Worm (Caenorhabditis elegans) whole organism, young adult: ENCODE results near the gene cyp-37A1.
"Not testable (repeated sequence)": the region's sequence is repeated elsewhere in the genome, so short reads cannot be mapped to it uniquely, and the experiment has no call there.

Source experiments
- B0019.2 ChIP-seq: fragments of 200-800 bp; sonication (Bioruptor generic); conservative IDR thresholded peaks from 2 replicates; pipeline ENCODE4 v1.3.6; 2022; ENCODE audit warnings: missing genetic modification reagents, missing genetic modification characterization, missing compliant biosample characterization
- B0261.1 ChIP-seq: sonication (generic microtip); optimal IDR thresholded peaks from 2 replicates; lab custom pipeline; 2016; ENCODE audit warnings: mild to moderate bottlenecking, missing genetic modification characterization, moderate library complexity, missing compliant biosample characterization
- F33H1.4 ChIP-seq: fragments of 200-800 bp; sonication (Bioruptor generic); IDR thresholded peaks from 2 replicates; pipeline ENCODE4 v1.3.6; 2022; ENCODE audit warnings: missing genetic modification reagents, missing genetic modification characterization, missing compliant biosample characterization
- F37B4.10 ChIP-seq: fragments of 200-800 bp; sonication (Bioruptor generic); IDR thresholded peaks from 2 replicates; pipeline ENCODE4 v1.3.6; 2022; ENCODE audit warnings: missing genetic modification characterization, missing compliant biosample characterization
- F57C9.4 ChIP-seq: sonication (generic microtip); optimal IDR thresholded peaks from 2 replicates; lab custom pipeline; 2017; ENCODE audit warnings: mild to moderate bottlenecking, missing genetic modification characterization, missing compliant biosample characterization
- Y53F4B.3 ChIP-seq: fragments of 200-800 bp; sonication (Bioruptor generic); IDR thresholded peaks from 2 replicates; pipeline ENCODE4 v1.3.6; 2022; ENCODE audit warnings: missing genetic modification reagents, missing genetic modification characterization, missing compliant biosample characterization
- Y53G8AR.9 ChIP-seq: fragments of 200-800 bp; sonication (Bioruptor generic); conservative IDR thresholded peaks from 2 replicates; pipeline ENCODE4 v1.3.6; 2022; ENCODE audit warnings: missing genetic modification reagents, missing genetic modification characterization, missing compliant biosample characterization
- ZK185.1 ChIP-seq: sonication (generic microtip); optimal IDR thresholded peaks from 2 replicates; lab custom pipeline; 2016; ENCODE audit warnings: mild to moderate bottlenecking, missing genetic modification characterization, missing compliant biosample characterization; ENCODE audit not compliant: poor library complexity, severe bottlenecking
- aptf-2 ChIP-seq: fragments of 200-800 bp; sonication (Bioruptor generic); conservative IDR thresholded peaks from 2 replicates; pipeline ENCODE4 v1.3.6; 2022; ENCODE audit warnings: missing genetic modification reagents, missing genetic modification characterization, missing compliant biosample characterization
- attf-3 ChIP-seq: fragments of 200-800 bp; sonication (Bioruptor generic); conservative IDR thresholded peaks from 2 replicates; pipeline ENCODE4 v1.3.6; 2022; ENCODE audit warnings: missing genetic modification reagents, missing genetic modification characterization, missing compliant biosample characterization
- attf-6 ChIP-seq: fragments of 200-800 bp; sonication (Bioruptor generic); IDR thresholded peaks from 2 replicates; pipeline ENCODE4 v1.3.6; 2022; ENCODE audit warnings: missing genetic modification reagents, missing genetic modification characterization, missing compliant biosample characterization
- bed-1 ChIP-seq: fragments of 200-800 bp; sonication (Bioruptor generic); IDR thresholded peaks from 2 replicates; pipeline ENCODE4 v1.3.6; 2022; ENCODE audit warnings: missing genetic modification reagents, missing genetic modification characterization, missing compliant biosample characterization
- cebp-2 ChIP-seq: fragments of 200-800 bp; sonication (Bioruptor generic); IDR thresholded peaks from 2 replicates; pipeline ENCODE4 v1.3.6; 2022; ENCODE audit warnings: missing genetic modification characterization, missing compliant biosample characterization
- ceh-40 ChIP-seq: fragments of 200-800 bp; sonication (Bioruptor generic); IDR thresholded peaks from 2 replicates; pipeline ENCODE4 v1.3.6; 2022; ENCODE audit warnings: missing genetic modification characterization, missing compliant biosample characterization
- ceh-91 ChIP-seq: fragments of 200-800 bp; sonication (Bioruptor generic); IDR thresholded peaks from 2 replicates; pipeline ENCODE4 v1.3.6; 2022; ENCODE audit warnings: missing genetic modification reagents, missing genetic modification characterization, missing compliant biosample characterization
- egrh-3 ChIP-seq: fragments of 200-800 bp; sonication (Bioruptor generic); IDR thresholded peaks from 2 replicates; pipeline ENCODE4 v1.3.6; 2022; ENCODE audit warnings: missing genetic modification reagents, missing genetic modification characterization, missing compliant biosample characterization
- ets-4 ChIP-seq: fragments of 200-800 bp; sonication (Bioruptor generic); optimal IDR thresholded peaks from 2 replicates; lab custom pipeline; 2018; ENCODE audit warnings: mild to moderate bottlenecking, missing genetic modification characterization, missing compliant biosample characterization
- fkh-3 ChIP-seq: sonication (generic microtip); optimal IDR thresholded peaks from 2 replicates; lab custom pipeline; 2016; ENCODE audit warnings: mild to moderate bottlenecking, missing genetic modification characterization, missing compliant biosample characterization
- gei-17 ChIP-seq: fragments of 200-800 bp; sonication (Bioruptor generic); optimal IDR thresholded peaks from 2 replicates; lab custom pipeline; 2018; ENCODE audit warnings: mild to moderate bottlenecking, missing genetic modification characterization, missing compliant biosample characterization
- hmg-20 ChIP-seq: fragments of 200-800 bp; sonication (Bioruptor generic); IDR thresholded peaks from 2 replicates; pipeline ENCODE4 v1.3.6; 2022; ENCODE audit warnings: missing genetic modification reagents, missing genetic modification characterization, missing compliant biosample characterization
- hsf-1 ChIP-seq: fragments of 200-800 bp; sonication (Bioruptor generic); IDR thresholded peaks from 2 replicates; pipeline ENCODE4 v1.3.6; 2022; ENCODE audit warnings: missing genetic modification reagents, missing genetic modification characterization, missing compliant biosample characterization
- lag-1 ChIP-seq: fragments of 200-800 bp; sonication (Bioruptor generic); IDR thresholded peaks from 2 replicates; pipeline ENCODE4 v1.3.6; 2022; ENCODE audit warnings: missing genetic modification reagents, missing genetic modification characterization, missing compliant biosample characterization
- let-607 ChIP-seq, 2 experiments: fragments of 200-800 bp in 1 of 2; sonication (Bioruptor generic) in 1 of 2; sonication (generic microtip) in 1 of 2; optimal IDR thresholded peaks; 2 replicates each; lab custom pipeline; 2016 to 2018; ENCODE audit warnings: mild to moderate bottlenecking in 2 of 2, missing compliant biosample characterization in 2 of 2, missing genetic modification characterization in 2 of 2, moderate library complexity in 2 of 2, missing genotype in 1 of 2
- lin-54 ChIP-seq: fragments of 200-800 bp; sonication (Bioruptor generic); optimal IDR thresholded peaks from 2 replicates; lab custom pipeline; 2018; ENCODE audit warnings: mild to moderate bottlenecking, missing genetic modification characterization, missing compliant biosample characterization
- nhr-120 ChIP-seq: fragments of 200-800 bp; sonication (Bioruptor generic); IDR thresholded peaks from 2 replicates; pipeline ENCODE4 v1.3.6; 2022; ENCODE audit warnings: missing genetic modification characterization, missing compliant biosample characterization
- nhr-27 ChIP-seq: fragments of 200-800 bp; sonication (Bioruptor generic); optimal IDR thresholded peaks from 2 replicates; lab custom pipeline; 2018; ENCODE audit warnings: mild to moderate bottlenecking, missing genetic modification characterization, moderate library complexity, missing compliant biosample characterization
- rpc-1 ChIP-seq, 2 experiments: fragments of 150-350 bp in 1 of 2; sonication (generic microtip) in 1 of 2; optimal IDR thresholded peaks; 2 replicates each; lab custom pipeline; 2014 to 2018; ENCODE audit warnings: missing biosample characterization in 1 of 2, missing genetic modification characterization in 1 of 2, missing genetic modification reagents in 1 of 2, missing genotype in 1 of 2
- snpc-4 ChIP-seq, 5 experiments: fragments of 150-350 bp in 1 of 5; sonication (generic microtip) in 4 of 5; optimal IDR thresholded peaks; 2 replicates each; lab custom pipeline; 2014 to 2018; ENCODE audit warnings: missing genetic modification characterization in 5 of 5, missing biosample characterization in 3 of 5, antibody characterized with exemption in 2 of 5, mild to moderate bottlenecking in 2 of 5, missing compliant biosample characterization in 2 of 5, missing genotype in 2 of 5, moderate library complexity in 2 of 5, missing genetic modification reagents in 1 of 5
- somi-1 ChIP-seq: fragments of 200-800 bp; sonication (Bioruptor generic); optimal IDR thresholded peaks from 2 replicates; lab custom pipeline; 2018; ENCODE audit warnings: mild to moderate bottlenecking, missing genetic modification characterization, missing compliant biosample characterization
- zfh-2 ChIP-seq: fragments of 200-800 bp; sonication (Bioruptor generic); conservative IDR thresholded peaks from 2 replicates; pipeline ENCODE4 v1.3.6; 2022; ENCODE audit warnings: missing genetic modification reagents, missing genetic modification characterization, missing compliant biosample characterization

cyp-37A1 gene

ce11 chrII:13972199-13972598 lies 44.6 kb downstream of the cyp-37A1 start:
- TF ChIP-seq F33H1.4 (GFP tag; lab: Robert Waterston, UW): no peak
- TF ChIP-seq zfh-2: peak; percentile 55; the same call in 1 of the 2 replicates
- TF ChIP-seq cebp-2 (GFP tag; lab: Robert Waterston, UW): no peak
- 0 out of 2 replicates have a peak, but pooled peaks have one; percentile 84 for TF ChIP-seq F37B4.10 (GFP tag; lab: Robert Waterston, UW)
- no peak for TF ChIP-seq attf-6 (GFP tag; lab: Robert Waterston, UW)
- TF ChIP-seq, all 124 proteins: peak for 2

ce11 chrII:13968979-13969378 lies 47.8 kb downstream of the cyp-37A1 start, which contains the start of gene sre-43:
Gene sre-43, minus strand, starts transcription at chrII:13969079.
- TF ChIP-seq B0019.2 (GFP tag; lab: Robert Waterston, UW) (no peak), let-607 (tag; optimal IDR thresholded peaks at IDR 0.05; lab: Kevin White, UChicago) (no peak), B0261.1 (tag; lab: Kevin White, UChicago) (no peak), lag-1 (GFP tag; lab: Robert Waterston, UW) (no peak), lin-54 (GFP tag; lab: Kevin White, UChicago) (no peak), hsf-1 (GFP tag; lab: Robert Waterston, UW) (no peak), aptf-2 (GFP tag; lab: Robert Waterston, UW) (no peak), ceh-40 (no peak), hmg-20 (no peak)

- peak; percentile 51; the same call in 1 of the 2 replicates for TF ChIP-seq zfh-2
- TF ChIP-seq lag-1 (GFP tag; lab: Robert Waterston, UW): 0 out of 2 replicates have a peak, but pooled peaks have one; percentile 40
- peak; percentile 36; the same call in 1 of the 2 replicates for TF ChIP-seq egrh-3 (GFP tag; lab: Robert Waterston, UW)
- not testable (repeated sequence) for TF ChIP-seq snpc-4 (GFP tag; optimal IDR thresholded peaks at IDR 0.05; lab: Kevin White, UChicago)
- TF ChIP-seq snpc-4 (tag; optimal IDR thresholded peaks at IDR 0.05; lab: Kevin White, UChicago): peak in 1 of 4 experiments; percentile 47
These were observed 48.8 kb downstream of the cyp-37A1 start for ce11 chrII:13968007-13968406.

- TF ChIP-seq Y53G8AR.9 (GFP tag; lab: Robert Waterston, UW) (no peak), cebp-2 (GFP tag; lab: Robert Waterston, UW) (no peak), nhr-27 (tag; lab: Kevin White, UChicago) (no peak), rpc-1 (optimal IDR thresholded peaks at IDR 0.05; lab: Kevin White, UChicago) (no peak), rpc-1 (tag; optimal IDR thresholded peaks at IDR 0.05; lab: Kevin White, UChicago) (no peak), attf-3 (GFP tag; lab: Robert Waterston, UW) (no peak), F57C9.4 (no peak), somi-1 (GFP tag; lab: Kevin White, UChicago) (no peak), nhr-120 (GFP tag; lab: Robert Waterston, UW) (no peak)
These were observed 50.5 kb downstream of the cyp-37A1 start, which contains the start of gene W07G1.7 for ce11 chrII:13966242-13966641. Gene W07G1.7, minus strand, starts transcription at chrII:13966342.

- no peak for TF ChIP-seq bed-1
- no peak for TF ChIP-seq nhr-120 (GFP tag; lab: Robert Waterston, UW)
- TF ChIP-seq aptf-2 (GFP tag; lab: Robert Waterston, UW): no peak
- no peak for TF ChIP-seq Y53F4B.3 (GFP tag; lab: Robert Waterston, UW)
- no peak for TF ChIP-seq gei-17
- TF ChIP-seq ceh-91 (GFP tag; lab: Robert Waterston, UW): no peak
- TF ChIP-seq fkh-3 (tag; lab: Kevin White, UChicago): no peak
- TF ChIP-seq ets-4 (GFP tag; lab: Kevin White, UChicago): no peak
- no peak for TF ChIP-seq ZK185.1
These were observed 52.4 kb downstream of the cyp-37A1 start for ce11 chrII:13964325-13964724.
